Worm (Caenorhabditis elegans) whole organism, L4 larva: ENCODE data around the gene ZK892.6.

ENCODE experiments used
- F49E8.2 ChIP-seq: sonication (generic microtip); optimal IDR thresholded peaks from 2 replicates; lab custom pipeline; 2016; ENCODE audit warnings: missing compliant biosample characterization, mild to moderate bottlenecking, missing genetic modification characterization, borderline replicate concordance
- R02D3.7 ChIP-seq: fragments of 150-350 bp; sonication (generic microtip); optimal IDR thresholded peaks from 3 replicates; lab custom pipeline; 2014; ENCODE audit warnings: missing biosample characterization, missing genetic modification characterization
- Y48G9A.11 ChIP-seq: fragments of 200-800 bp; sonication (Bioruptor generic); IDR thresholded peaks from 2 replicates; pipeline ENCODE4 v1.3.6; 2022; ENCODE audit warnings: missing genetic modification reagents, missing genetic modification characterization, missing compliant biosample characterization
- Y5F2A.4 ChIP-seq: fragments of 200-800 bp; sonication (Bioruptor generic); optimal IDR thresholded peaks from 2 replicates; lab custom pipeline; 2018; ENCODE audit warnings: mild to moderate bottlenecking, missing genetic modification characterization, missing compliant biosample characterization
- Y75B8A.6 ChIP-seq: fragments of 200-800 bp; sonication (Bioruptor generic); IDR thresholded peaks from 2 replicates; pipeline ENCODE4 v1.3.6; 2022; ENCODE audit warnings: missing genetic modification reagents, missing genetic modification characterization, missing compliant biosample characterization
- aha-1 ChIP-seq: fragments of 150-350 bp; peaks from one replicate; lab custom pipeline; 2014; ENCODE audit warnings: missing biosample characterization, missing genetic modification characterization
- aly-2 ChIP-seq: sonication (generic microtip); optimal IDR thresholded peaks from 2 replicates; lab custom pipeline; 2018; ENCODE audit warnings: missing biosample characterization, missing genetic modification characterization
- ceh-20 ChIP-seq: fragments of 200-800 bp; sonication (Bioruptor generic); IDR thresholded peaks from 2 replicates; pipeline ENCODE4 v1.3.6; 2022; ENCODE audit warnings: missing genetic modification reagents, missing genetic modification characterization, missing compliant biosample characterization
- ceh-82 ChIP-seq: sonication (generic microtip); optimal IDR thresholded peaks from 2 replicates; lab custom pipeline; 2017; ENCODE audit warnings: missing biosample characterization, missing genetic modification characterization
- ces-1 ChIP-seq: fragments of 150-350 bp; sonication (generic microtip); optimal IDR thresholded peaks from 4 replicates; lab custom pipeline; 2014; ENCODE audit warnings: missing biosample characterization, missing genetic modification reagents, missing genetic modification characterization
- cey-2 ChIP-seq: sonication (generic microtip); optimal IDR thresholded peaks from 3 replicates; lab custom pipeline; 2017; ENCODE audit warnings: missing genetic modification characterization, mild to moderate bottlenecking, missing compliant biosample characterization, antibody characterized with exemption, borderline replicate concordance; ENCODE audit not compliant: insufficient read depth
- daf-16 ChIP-seq, 3 experiments: sonication (generic microtip); optimal IDR thresholded peaks; 2 replicates each; lab custom pipeline; 2016 to 2017; ENCODE audit warnings: missing genetic modification characterization in 3 of 3, missing genetic modification reagents in 3 of 3, mild to moderate bottlenecking in 2 of 3, missing compliant biosample characterization in 2 of 3, missing biosample characterization in 1 of 3, moderate library complexity in 1 of 3
- daf-8 ChIP-seq: fragments of 200-800 bp; sonication (Bioruptor generic); IDR thresholded peaks from 2 replicates; pipeline ENCODE4 v1.3.6; 2022; ENCODE audit warnings: missing genetic modification characterization, missing compliant biosample characterization
- dmd-6 ChIP-seq: fragments of 200-800 bp; sonication (Bioruptor generic); IDR thresholded peaks from 2 replicates; pipeline ENCODE4 v1.3.6; 2022; ENCODE audit warnings: missing genetic modification reagents, missing genetic modification characterization, missing compliant biosample characterization
- dve-1 ChIP-seq: sonication (generic microtip); optimal IDR thresholded peaks from 2 replicates; lab custom pipeline; 2017; ENCODE audit warnings: antibody characterized with exemption, mild to moderate bottlenecking, missing genetic modification characterization, missing compliant biosample characterization; ENCODE audit not compliant: insufficient read depth
- fkh-10 ChIP-seq: fragments of 150-350 bp; optimal IDR thresholded peaks from 2 replicates; lab custom pipeline; 2014; ENCODE audit warnings: missing biosample characterization, missing genetic modification reagents, missing genetic modification characterization
- hif-1 ChIP-seq, 2 experiments: sonication (generic microtip); optimal IDR thresholded peaks; 2 replicates each; lab custom pipeline; 2016 to 2017; ENCODE audit warnings: missing compliant biosample characterization in 2 of 2, missing genetic modification characterization in 2 of 2, missing genetic modification reagents in 2 of 2, missing genotype in 2 of 2, mild to moderate bottlenecking in 1 of 2
- hlh-11 ChIP-seq: fragments of 200-800 bp; sonication (Bioruptor generic); optimal IDR thresholded peaks from 2 replicates; lab custom pipeline; 2018; ENCODE audit warnings: mild to moderate bottlenecking, missing genetic modification characterization, missing compliant biosample characterization
- hlh-30 ChIP-seq: sonication (generic microtip); optimal IDR thresholded peaks from 2 replicates; lab custom pipeline; 2017; ENCODE audit warnings: antibody characterized with exemption, mild to moderate bottlenecking, missing genetic modification characterization, missing compliant biosample characterization; ENCODE audit not compliant: insufficient read depth
- hmg-1.1 ChIP-seq: fragments of 200-800 bp; sonication (Bioruptor generic); IDR thresholded peaks from 2 replicates; pipeline ENCODE4 v1.3.6; 2022; ENCODE audit warnings: missing genetic modification reagents, missing genetic modification characterization, missing compliant biosample characterization
- jun-1 ChIP-seq: fragments of 150-350 bp; optimal IDR thresholded peaks from 2 replicates; lab custom pipeline; 2014; ENCODE audit warnings: missing biosample characterization, missing genetic modification reagents, missing genetic modification characterization
- lin-13 ChIP-seq: fragments of 150-350 bp; optimal IDR thresholded peaks from 2 replicates; lab custom pipeline; 2014; ENCODE audit warnings: missing biosample characterization, missing genetic modification reagents, missing genetic modification characterization
- lin-39 ChIP-seq: fragments of 150-350 bp; optimal IDR thresholded peaks from 2 replicates; lab custom pipeline; 2014; ENCODE audit warnings: missing biosample characterization, missing genetic modification reagents, missing genetic modification characterization
- lir-3 ChIP-seq: sonication (generic microtip); optimal IDR thresholded peaks from 2 replicates; lab custom pipeline; 2016; ENCODE audit warnings: mild to moderate bottlenecking, missing genetic modification characterization, missing compliant biosample characterization
- madf-5 ChIP-seq, 2 experiments: fragments of 200-800 bp; sonication (Bioruptor generic); IDR thresholded peaks; 2 replicates each; pipeline ENCODE4 v1.3.6; 2022; ENCODE audit warnings: missing compliant biosample characterization in 2 of 2, missing genetic modification characterization in 2 of 2
- mdl-1 ChIP-seq, 2 experiments: fragments of 150-350 bp in 1 of 2; sonication (generic microtip) in 1 of 2; optimal IDR thresholded peaks; 2 replicates each; lab custom pipeline; 2014 to 2017; ENCODE audit warnings: missing biosample characterization in 2 of 2, missing genetic modification characterization in 2 of 2
- mdt-29 ChIP-seq: fragments of 200-800 bp; sonication (Bioruptor generic); IDR thresholded peaks from 2 replicates; pipeline ENCODE4 v1.3.6; 2022; ENCODE audit warnings: missing genetic modification reagents, missing genetic modification characterization, missing compliant biosample characterization
- mep-1 ChIP-seq: fragments of 150-350 bp; sonication (generic microtip); optimal IDR thresholded peaks from 3 replicates; lab custom pipeline; 2014; ENCODE audit warnings: missing biosample characterization, missing genetic modification characterization
- mxl-2 ChIP-seq: fragments of 200-800 bp; sonication (Bioruptor generic); conservative IDR thresholded peaks from 2 replicates; pipeline ENCODE4 v1.3.6; 2022; ENCODE audit warnings: missing genetic modification reagents, missing genetic modification characterization, missing compliant biosample characterization
- nhr-11 ChIP-seq: fragments of 150-350 bp; optimal IDR thresholded peaks from 2 replicates; lab custom pipeline; 2014; ENCODE audit warnings: missing biosample characterization, missing genetic modification characterization
- nhr-28 ChIP-seq: fragments of 150-350 bp; optimal IDR thresholded peaks from 2 replicates; lab custom pipeline; 2014; ENCODE audit warnings: missing biosample characterization, missing genetic modification characterization
- nhr-42 ChIP-seq: fragments of 200-800 bp; sonication (Bioruptor generic); IDR thresholded peaks from 2 replicates; pipeline ENCODE4 v1.3.6; 2022; ENCODE audit warnings: missing genetic modification characterization, missing compliant biosample characterization
- nhr-77 ChIP-seq: fragments of 150-350 bp; optimal IDR thresholded peaks from 2 replicates; lab custom pipeline; 2014; ENCODE audit warnings: missing biosample characterization, missing genetic modification characterization
- pha-4 ChIP-seq, 2 experiments: fragments of 150-350 bp in 1 of 2; fragments of 200-800 bp in 1 of 2; sonication (Bioruptor generic) in 1 of 2; IDR thresholded peaks in 1 of 2; optimal IDR thresholded peaks in 1 of 2; 2 replicates each; pipeline versions ENCODE4 v1.3.6 to Lab custom; 2014 to 2022; ENCODE audit warnings: missing genetic modification characterization in 2 of 2, missing genetic modification reagents in 2 of 2, missing biosample characterization in 1 of 2, missing compliant biosample characterization in 1 of 2
- set-16 ChIP-seq: fragments of 200-800 bp; sonication (Bioruptor generic); IDR thresholded peaks from 2 replicates; pipeline ENCODE4 v1.3.6; 2022; ENCODE audit warnings: missing genetic modification reagents, missing genetic modification characterization, missing compliant biosample characterization
- skn-1 ChIP-seq: fragments of 150-350 bp; optimal IDR thresholded peaks from 2 replicates; lab custom pipeline; 2014; ENCODE audit warnings: missing biosample characterization, missing genetic modification characterization
- spr-1 ChIP-seq: sonication (generic microtip); optimal IDR thresholded peaks from 2 replicates; lab custom pipeline; 2016; ENCODE audit warnings: mild to moderate bottlenecking, missing genetic modification characterization, missing compliant biosample characterization
- tra-1 ChIP-seq: fragments of 200-800 bp; sonication (Bioruptor generic); IDR thresholded peaks from 2 replicates; pipeline ENCODE4 v1.3.6; 2022; ENCODE audit warnings: missing genetic modification reagents, missing genetic modification characterization, missing compliant biosample characterization
- unc-62 ChIP-seq, 3 experiments: fragments of 150-350 bp in 1 of 3; sonication (generic microtip); optimal IDR thresholded peaks in 2 of 3; peaks in 1 of 3; 1 replicate in 1 of 3; 2 replicates in 2 of 3; lab custom pipeline; 2014 to 2017; ENCODE audit warnings: missing biosample characterization in 3 of 3, missing genetic modification characterization in 3 of 3, missing genetic modification reagents in 3 of 3, missing genotype in 1 of 3
- zfp-2 ChIP-seq: sonication (generic microtip); optimal IDR thresholded peaks from 2 replicates; lab custom pipeline; 2016; ENCODE audit warnings: mild to moderate bottlenecking, missing genetic modification characterization, missing compliant biosample characterization

ZK892.6 gene

DNA sequence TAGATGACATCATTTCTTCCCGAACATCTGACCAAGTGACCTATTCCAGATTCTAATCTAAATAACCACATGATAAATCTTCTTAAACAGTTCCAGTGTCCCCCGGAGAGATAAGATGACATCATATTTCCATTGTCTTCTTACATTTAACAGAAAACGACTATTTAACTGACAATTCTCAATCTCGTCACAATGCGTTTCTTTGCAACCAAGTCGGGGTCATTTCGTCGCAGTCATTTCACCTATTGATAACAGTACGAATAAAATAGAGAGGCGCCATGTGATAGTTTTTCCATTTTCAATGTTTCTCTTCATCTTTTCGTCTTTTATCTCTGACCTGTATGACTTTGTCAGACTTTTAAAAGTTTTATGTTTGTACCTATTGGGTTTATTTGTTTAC lies 49.1 kb upstream of the ZK892.6 start (continued):
- TF ChIP-seq spr-1 (tag; lab: Kevin White, UChicago) (no peak), skn-1 (tag; lab: Kevin White, UChicago) (no peak), cey-2 (tag; lab: Kevin White, UChicago) (no peak), aha-1 (tag; lab: Kevin White, UChicago) (no peak), mep-1 (tag; lab: Kevin White, UChicago) (peak; percentile 26), lin-39 (tag; lab: Kevin White, UChicago) (no peak)

DNA sequence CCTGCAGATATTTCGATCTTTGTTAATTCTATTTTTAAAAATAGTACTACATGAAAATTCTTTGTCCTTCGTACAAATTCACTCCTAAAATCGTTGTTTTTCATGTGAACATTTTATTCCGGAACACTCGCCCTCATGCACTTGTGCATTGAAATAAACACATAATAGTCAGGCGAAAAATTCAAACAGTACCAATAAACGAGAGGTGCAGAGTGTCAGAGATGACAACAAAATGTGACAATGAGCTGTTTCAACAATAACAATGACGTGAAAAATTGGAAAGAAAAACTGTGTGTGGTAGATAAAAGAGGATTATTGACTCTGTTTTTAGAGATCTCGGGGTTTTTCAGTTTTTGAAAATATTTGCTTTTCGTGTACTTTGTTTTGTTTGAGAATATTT lies 48.3 kb upstream of the ZK892.6 start, which contains the start of gene F52H3.6:
TSS of gene F52H3.6 (minus strand) at position 228 of the 400 bp plus-strand sequence.
- TF ChIP-seq ceh-82 (tag; lab: Kevin White, UChicago) (no peak), hmg-1.1 (no peak), Y5F2A.4 (no peak), daf-16 (GFP tag; optimal IDR thresholded peaks at IDR 0.05; lab: Kevin White, UChicago) (no peak), daf-16 (tag; optimal IDR thresholded peaks at IDR 0.05; lab: Kevin White, UChicago) (peak; percentile 97), mep-1 (tag; lab: Kevin White, UChicago) (no peak), mxl-2 (no peak), hlh-30 (tag; lab: Kevin White, UChicago) (peak; percentile 54), nhr-11 (tag; lab: Kevin White, UChicago) (no peak), nhr-77 (tag; lab: Kevin White, UChicago) (peak; percentile 55), Y48G9A.11 (no peak), hlh-11 (tag; lab: Kevin White, UChicago) (peak; percentile 55), unc-62 (GFP tag; optimal IDR thresholded peaks at IDR 0.05 in 1 of 2; lab: Kevin White, UChicago) (no peak), unc-62 (tag; optimal IDR thresholded peaks at IDR 0.05; lab: Kevin White, UChicago) (no peak), F49E8.2 (tag; lab: Kevin White, UChicago) (no peak), dmd-6 (GFP tag; lab: Robert Waterston, UW) (0 out of 2 replicates have a peak, but pooled peaks have one; percentile 6), tra-1 (GFP tag; lab: Robert Waterston, UW) (no peak), nhr-28 (tag; lab: Kevin White, UChicago) (peak; percentile 9), lin-13 (GFP tag; lab: Kevin White, UChicago) (no peak), dve-1 (tag; lab: Kevin White, UChicago) (peak; percentile 57), hif-1 (tag; optimal IDR thresholded peaks at IDR 0.05; lab: Kevin White, UChicago) (peak in 1 of 2 experiments; percentile 21), pha-4 (GFP tag; IDR thresholded peaks at IDR 0.05; lab: Robert Waterston, UW) (no peak), pha-4 (tag; optimal IDR thresholded peaks at IDR 0.05; lab: Kevin White, UChicago) (peak; percentile 17)

DNA sequence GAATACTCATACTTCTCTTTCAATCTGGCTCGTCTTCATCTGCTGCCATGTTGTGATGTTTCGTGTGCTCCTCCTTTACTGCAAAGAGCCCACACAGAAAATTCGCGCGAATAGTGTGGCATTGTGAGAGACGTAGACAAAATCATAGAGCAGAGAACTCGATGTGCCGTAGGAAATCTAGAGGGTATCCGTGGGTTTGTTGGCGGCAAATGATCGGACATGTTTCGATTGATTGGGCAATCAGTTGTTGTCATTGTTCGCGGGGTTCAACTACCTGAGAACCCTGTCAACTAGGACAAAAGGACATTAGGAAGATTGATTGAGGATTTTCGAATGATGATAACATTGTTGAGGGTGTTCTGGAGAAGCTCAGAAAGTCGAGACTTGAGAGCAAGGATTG lies 45.1 kb upstream of the ZK892.6 start:
- TF ChIP-seq unc-62 (GFP tag; optimal IDR thresholded peaks at IDR 0.05 in 1 of 2; lab: Kevin White, UChicago) (peak in 1 of 2 experiments; percentile 13), unc-62 (tag; optimal IDR thresholded peaks at IDR 0.05; lab: Kevin White, UChicago) (no peak), aha-1 (tag; lab: Kevin White, UChicago) (peak; percentile 45), lir-3 (tag; lab: Kevin White, UChicago) (no peak), zfp-2 (no peak), nhr-11 (tag; lab: Kevin White, UChicago) (peak; percentile 25)
- TF ChIP-seq, all 104 proteins: peak for 3

DNA sequence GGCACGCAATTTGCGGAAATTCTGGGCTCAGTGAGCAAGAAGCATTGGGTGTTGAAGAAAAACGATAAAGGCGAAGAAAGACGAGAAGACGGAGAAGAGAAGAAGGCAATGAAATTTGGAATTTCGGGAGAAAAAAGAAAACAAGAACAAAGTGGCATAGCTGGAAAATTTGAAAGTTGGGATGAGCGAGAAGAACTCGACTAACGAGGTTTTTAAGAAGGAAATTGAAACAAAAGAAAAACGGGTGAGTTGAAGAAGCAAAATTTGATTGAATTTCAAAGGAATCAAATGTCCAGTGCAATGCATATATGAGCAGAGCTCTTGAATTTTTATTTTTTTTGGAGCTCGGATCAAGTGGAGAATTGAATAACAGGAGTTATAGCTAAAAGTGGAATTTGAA lies 41.8 kb upstream of the ZK892.6 start:
- TF ChIP-seq fkh-10 (GFP tag; lab: Kevin White, UChicago) (peak; percentile 44), ces-1 (peak; percentile 9), nhr-42 (GFP tag; lab: Robert Waterston, UW) (no peak)
- TF ChIP-seq, all 104 proteins: peak for 2

DNA sequence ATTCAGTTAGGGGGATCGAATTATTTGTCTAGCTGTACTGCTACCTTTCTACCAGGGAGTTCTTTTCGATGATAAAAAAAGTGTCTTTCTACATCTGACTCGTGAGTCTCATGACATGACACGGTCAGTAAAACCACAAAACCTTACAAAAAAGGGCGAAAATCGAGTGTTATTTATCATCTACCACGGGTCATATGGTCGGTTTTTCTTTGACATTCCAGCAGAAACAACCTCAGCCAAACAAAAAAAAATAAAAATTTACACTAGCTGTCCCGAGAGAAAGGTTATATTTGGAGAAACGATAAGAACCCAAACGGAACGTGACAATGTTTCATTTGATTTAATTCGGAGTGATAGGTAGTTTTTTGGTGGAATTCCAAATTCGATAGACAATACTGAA lies 39.7 kb upstream of the ZK892.6 start:
- TF ChIP-seq mdl-1 (tag; optimal IDR thresholded peaks at IDR 0.05; lab: Kevin White, UChicago) (peak in 1 of 2 experiments; percentile 7), daf-8 (GFP tag; lab: Robert Waterston, UW) (no peak), aly-2 (no peak), cey-2 (tag; lab: Kevin White, UChicago) (peak; percentile 54), ceh-20 (GFP tag; lab: Robert Waterston, UW) (peak; percentile 56; the same call in 1 of the 2 replicates), Y75B8A.6 (GFP tag; lab: Robert Waterston, UW) (no peak), dmd-6 (GFP tag; lab: Robert Waterston, UW) (peak; percentile 62), dve-1 (tag; lab: Kevin White, UChicago) (peak; percentile 18), R02D3.7 (tag; lab: Kevin White, UChicago) (no peak), set-16 (GFP tag; lab: Robert Waterston, UW) (no peak), mdt-29 (GFP tag; lab: Robert Waterston, UW) (no peak), madf-5 (GFP tag; IDR thresholded peaks at IDR 0.05; lab: Robert Waterston, UW) (no peak), hlh-30 (tag; lab: Kevin White, UChicago) (peak; percentile 85), tra-1 (GFP tag; lab: Robert Waterston, UW) (peak; percentile 52; the same call in 1 of the 2 replicates), nhr-28 (tag; lab: Kevin White, UChicago) (peak; percentile 72), jun-1 (no peak)
